Fruit fly (Drosophila melanogaster) whole organism, embryonic: ENCODE results near the gene CG9106.

ENCODE experiments used
- ATbp ChIP-seq: fragments of 200-800 bp; sonication (Bioruptor generic); optimal IDR thresholded peaks from 2 replicates; lab custom pipeline; 2017; ENCODE audit warnings: missing biosample characterization, mild to moderate bottlenecking, missing genetic modification characterization, missing genetic modification reagents
- BEAF-32 ChIP-seq: fragments of 200-800 bp; sonication (Bioruptor generic); optimal IDR thresholded peaks from 3 replicates; lab custom pipeline; 2017; ENCODE audit warnings: missing biosample characterization, missing genetic modification characterization, mild to moderate bottlenecking, moderate library complexity, missing genetic modification reagents
- Blimp-1 ChIP-seq: fragments of 200-800 bp; sonication (Bioruptor generic); optimal IDR thresholded peaks from 3 replicates; lab custom pipeline; 2018; ENCODE audit warnings: missing biosample characterization, missing genetic modification characterization, mild to moderate bottlenecking, moderate library complexity, missing genetic modification reagents
- CG10979 ChIP-seq: fragments of 200-800 bp; sonication (Bioruptor generic); optimal IDR thresholded peaks from 2 replicates; lab custom pipeline; 2018; ENCODE audit warnings: missing biosample characterization, mild to moderate bottlenecking, missing genetic modification characterization, moderate library complexity
- CG11456 ChIP-seq: fragments of 200-800 bp; sonication (Bioruptor generic); IDR thresholded peaks from 3 replicates; pipeline ENCODE4 v1.3.6; 2022; ENCODE audit warnings: missing biosample characterization, missing genetic modification characterization
- CG11696 ChIP-seq: fragments of 200-800 bp; sonication (Bioruptor generic); IDR thresholded peaks from 2 replicates; pipeline ENCODE4 v1.3.6; 2022; ENCODE audit warnings: missing biosample characterization, missing genetic modification characterization
- CG12391 ChIP-seq: fragments of 200-800 bp; sonication (Bioruptor generic); optimal IDR thresholded peaks from 3 replicates; lab custom pipeline; 2018; ENCODE audit warnings: missing biosample characterization, mild to moderate bottlenecking, missing genetic modification characterization, moderate library complexity
- CG13424 ChIP-seq: fragments of 200-800 bp; sonication (Bioruptor generic); optimal IDR thresholded peaks from 2 replicates; lab custom pipeline; 2019; ENCODE audit warnings: missing biosample characterization, mild to moderate bottlenecking, missing genetic modification characterization, moderate library complexity
- CG15601 ChIP-seq: fragments of 200-800 bp; sonication (Bioruptor generic); optimal IDR thresholded peaks from 3 replicates; lab custom pipeline; 2019; ENCODE audit warnings: missing biosample characterization, mild to moderate bottlenecking, missing genetic modification characterization, moderate library complexity
- CG15696 ChIP-seq: fragments of 200-800 bp; sonication (Bioruptor generic); optimal IDR thresholded peaks from 2 replicates; lab custom pipeline; 2019; ENCODE audit warnings: missing biosample characterization, mild to moderate bottlenecking, missing genetic modification characterization, moderate library complexity
- CG17385 ChIP-seq: fragments of 200-800 bp; sonication (Bioruptor generic); optimal IDR thresholded peaks from 3 replicates; lab custom pipeline; 2018; ENCODE audit warnings: missing biosample characterization, mild to moderate bottlenecking, missing genetic modification characterization
- CG17829 ChIP-seq: fragments of 200-800 bp; optimal IDR thresholded peaks from 2 replicates; lab custom pipeline; 2019; ENCODE audit warnings: missing biosample characterization, mild to moderate bottlenecking, missing genetic modification characterization, moderate library complexity
- CG18599 ChIP-seq: fragments of 200-800 bp; sonication (Bioruptor generic); optimal IDR thresholded peaks from 3 replicates; lab custom pipeline; 2017; ENCODE audit warnings: missing biosample characterization, missing genetic modification characterization, mild to moderate bottlenecking, moderate library complexity, missing genetic modification reagents
- CG3281 ChIP-seq: fragments of 200-800 bp; sonication (Bioruptor generic); optimal IDR thresholded peaks from 3 replicates; lab custom pipeline; 2017; ENCODE audit warnings: missing biosample characterization, mild to moderate bottlenecking, missing genetic modification characterization
- CG33213 ChIP-seq: fragments of 200-800 bp; sonication (Bioruptor generic); optimal IDR thresholded peaks from 3 replicates; lab custom pipeline; 2016; ENCODE audit warnings: missing biosample characterization, missing genetic modification characterization
- CG4424 ChIP-seq: fragments of 200-800 bp; sonication (Bioruptor generic); optimal IDR thresholded peaks from 3 replicates; lab custom pipeline; 2016; ENCODE audit warnings: missing biosample characterization, missing genetic modification characterization
- CG4854 ChIP-seq: fragments of 200-800 bp; sonication (Bioruptor generic); optimal IDR thresholded peaks from 2 replicates; lab custom pipeline; 2016; ENCODE audit warnings: missing biosample characterization, missing genetic modification characterization, inconsistent platforms
- CG5953 ChIP-seq: fragments of 200-800 bp; sonication (Bioruptor generic); IDR thresholded peaks from 2 replicates; pipeline ENCODE4 v1.3.6; 2022; ENCODE audit warnings: missing biosample characterization, missing genetic modification characterization
- CG6175 ChIP-seq: fragments of 200-800 bp; sonication (Bioruptor generic); IDR thresholded peaks from 3 replicates; pipeline ENCODE4 v1.3.6; 2022; ENCODE audit warnings: missing biosample characterization, missing genetic modification characterization
- CG6654 ChIP-seq: fragments of 200-800 bp; sonication (Bioruptor generic); optimal IDR thresholded peaks from 2 replicates; lab custom pipeline; 2017; ENCODE audit warnings: missing biosample characterization, mild to moderate bottlenecking, missing genetic modification characterization
- CG6765 ChIP-seq: fragments of 200-800 bp; sonication (Bioruptor generic); optimal IDR thresholded peaks from 3 replicates; lab custom pipeline; 2017; ENCODE audit warnings: missing biosample characterization, mild to moderate bottlenecking, missing genetic modification characterization
- CG8290 ChIP-seq, 3 experiments: fragments of 200-800 bp; sonication (Bioruptor generic); optimal IDR thresholded peaks; 2 replicates each; lab custom pipeline; 2016 to 2019; ENCODE audit warnings: missing biosample characterization in 3 of 3, missing genetic modification characterization in 3 of 3, mild to moderate bottlenecking in 2 of 3, moderate library complexity in 1 of 3
- CG9932 ChIP-seq: fragments of 200-800 bp; sonication (Bioruptor generic); IDR thresholded peaks from 2 replicates; pipeline ENCODE4 v1.3.6; 2022; ENCODE audit warnings: missing biosample characterization, missing genetic modification characterization
- CoRest ChIP-seq: fragments of 200-800 bp; sonication (Bioruptor generic); optimal IDR thresholded peaks from 3 replicates; lab custom pipeline; 2018; ENCODE audit warnings: missing biosample characterization, mild to moderate bottlenecking, missing genetic modification characterization, moderate library complexity
- Gug ChIP-seq: fragments of 200-800 bp; sonication (Bioruptor generic); IDR thresholded peaks from 4 replicates; pipeline ENCODE4 v1.3.6; 2022; ENCODE audit warnings: missing biosample characterization, missing genetic modification characterization
- HLH54F ChIP-seq: fragments of 200-800 bp; sonication (Bioruptor generic); optimal IDR thresholded peaks from 3 replicates; lab custom pipeline; 2016; ENCODE audit warnings: missing biosample characterization, missing genetic modification characterization
- Hey ChIP-seq: fragments of 200-800 bp; sonication (Bioruptor generic); optimal IDR thresholded peaks from 3 replicates; lab custom pipeline; 2018; ENCODE audit warnings: missing biosample characterization, mild to moderate bottlenecking, missing genetic modification characterization
- Hr39 ChIP-seq: fragments of >200 bp; optimal IDR thresholded peaks from 2 replicates; lab custom pipeline; 2017
- Meics ChIP-seq: fragments of 200-800 bp; sonication (Bioruptor generic); optimal IDR thresholded peaks from 2 replicates; lab custom pipeline; 2017; ENCODE audit warnings: missing biosample characterization, mild to moderate bottlenecking, missing genetic modification characterization
- Myb ChIP-seq: fragments of 200-800 bp; sonication (Bioruptor generic); optimal IDR thresholded peaks from 2 replicates; lab custom pipeline; 2016; ENCODE audit warnings: missing biosample characterization, missing genetic modification characterization
- NC2α ChIP-seq: fragments of 200-800 bp; sonication (Bioruptor generic); optimal IDR thresholded peaks from 2 replicates; lab custom pipeline; 2016; ENCODE audit warnings: missing biosample characterization, missing genetic modification characterization
- Nf-YA ChIP-seq: fragments of 200-800 bp; sonication (Bioruptor generic); IDR thresholded peaks from 2 replicates; pipeline ENCODE4 v1.3.6; 2022; ENCODE audit warnings: missing biosample characterization, missing genetic modification characterization
- Ptx1 ChIP-seq: fragments of 200-800 bp; sonication (Bioruptor generic); IDR thresholded peaks from 2 replicates; pipeline ENCODE4 v1.3.6; 2022; ENCODE audit warnings: missing biosample characterization, missing genetic modification characterization
- ase ChIP-seq: fragments of 200-800 bp; sonication (Bioruptor generic); IDR thresholded peaks from 3 replicates; pipeline ENCODE4 v1.3.6; 2022; ENCODE audit warnings: missing biosample characterization, missing genetic modification characterization
- bbx ChIP-seq: fragments of 200-800 bp; sonication (Bioruptor generic); IDR thresholded peaks from 2 replicates; pipeline ENCODE4 v1.3.6; 2022; ENCODE audit warnings: missing biosample characterization, missing genetic modification characterization; ENCODE audit not compliant: partially characterized antibody
- dysf ChIP-seq: fragments of 200-800 bp; sonication (Bioruptor generic); IDR thresholded peaks from 3 replicates; pipeline ENCODE4 v1.3.6; 2022; ENCODE audit warnings: missing biosample characterization, missing genetic modification characterization
- fd3F ChIP-seq: fragments of 200-800 bp; sonication (Bioruptor generic); optimal IDR thresholded peaks from 2 replicates; lab custom pipeline; 2018; ENCODE audit warnings: missing biosample characterization, mild to moderate bottlenecking, missing genetic modification characterization, moderate library complexity
- ftz-f1 ChIP-seq: fragments of 200-800 bp; sonication (Bioruptor generic); optimal IDR thresholded peaks from 2 replicates; lab custom pipeline; 2016; ENCODE audit warnings: missing biosample characterization, missing genetic modification characterization
- gcm2 ChIP-seq: fragments of 200-800 bp; sonication (Bioruptor generic); optimal IDR thresholded peaks from 2 replicates; lab custom pipeline; 2016; ENCODE audit warnings: missing biosample characterization, missing genetic modification characterization
- gem ChIP-seq: fragments of 200-800 bp; sonication (Bioruptor generic); optimal IDR thresholded peaks from 2 replicates; lab custom pipeline; 2019; ENCODE audit warnings: missing biosample characterization, mild to moderate bottlenecking, missing genetic modification characterization, moderate library complexity
- insv ChIP-seq, 2 experiments: fragments of 200-800 bp; sonication (Bioruptor generic); optimal IDR thresholded peaks; 3 replicates each; lab custom pipeline; 2016 to 2018; ENCODE audit warnings: missing biosample characterization in 2 of 2, missing genetic modification characterization in 2 of 2
- inv ChIP-seq: fragments of 200-800 bp; sonication (Bioruptor generic); IDR thresholded peaks from 2 replicates; pipeline ENCODE4 v1.3.6; 2022; ENCODE audit warnings: missing biosample characterization, missing genetic modification characterization; ENCODE audit not compliant: partially characterized antibody
- odd ChIP-seq: fragments of 200-800 bp; sonication (Bioruptor generic); optimal IDR thresholded peaks from 2 replicates; lab custom pipeline; 2017; ENCODE audit warnings: missing biosample characterization, mild to moderate bottlenecking, missing genetic modification characterization
- p53 ChIP-seq: fragments of 200-800 bp; sonication (Bioruptor generic); optimal IDR thresholded peaks from 2 replicates; lab custom pipeline; 2016; ENCODE audit warnings: missing biosample characterization, missing genetic modification characterization
- schlank ChIP-seq: fragments of 200-800 bp; sonication (Bioruptor generic); optimal IDR thresholded peaks from 2 replicates; lab custom pipeline; 2018; ENCODE audit warnings: missing biosample characterization, mild to moderate bottlenecking, missing genetic modification characterization
- sens-2 ChIP-seq: fragments of 200-800 bp; sonication (Bioruptor generic); IDR thresholded peaks from 2 replicates; pipeline ENCODE4 v1.3.6; 2022; ENCODE audit warnings: missing biosample characterization, missing genetic modification characterization
- sima ChIP-seq: fragments of 200-800 bp; sonication (Bioruptor generic); optimal IDR thresholded peaks from 2 replicates; lab custom pipeline; 2016; ENCODE audit warnings: missing biosample characterization, missing genetic modification characterization
- tin ChIP-seq: fragments of 200-800 bp; sonication (Bioruptor generic); optimal IDR thresholded peaks from 3 replicates; lab custom pipeline; 2016; ENCODE audit warnings: missing biosample characterization, missing genetic modification characterization
- tna ChIP-seq: fragments of 200-800 bp; sonication (Bioruptor generic); IDR thresholded peaks from 2 replicates; pipeline ENCODE4 v1.3.6; 2022; ENCODE audit warnings: missing biosample characterization, missing genetic modification characterization; ENCODE audit not compliant: partially characterized antibody

CG9106 gene

DNA sequence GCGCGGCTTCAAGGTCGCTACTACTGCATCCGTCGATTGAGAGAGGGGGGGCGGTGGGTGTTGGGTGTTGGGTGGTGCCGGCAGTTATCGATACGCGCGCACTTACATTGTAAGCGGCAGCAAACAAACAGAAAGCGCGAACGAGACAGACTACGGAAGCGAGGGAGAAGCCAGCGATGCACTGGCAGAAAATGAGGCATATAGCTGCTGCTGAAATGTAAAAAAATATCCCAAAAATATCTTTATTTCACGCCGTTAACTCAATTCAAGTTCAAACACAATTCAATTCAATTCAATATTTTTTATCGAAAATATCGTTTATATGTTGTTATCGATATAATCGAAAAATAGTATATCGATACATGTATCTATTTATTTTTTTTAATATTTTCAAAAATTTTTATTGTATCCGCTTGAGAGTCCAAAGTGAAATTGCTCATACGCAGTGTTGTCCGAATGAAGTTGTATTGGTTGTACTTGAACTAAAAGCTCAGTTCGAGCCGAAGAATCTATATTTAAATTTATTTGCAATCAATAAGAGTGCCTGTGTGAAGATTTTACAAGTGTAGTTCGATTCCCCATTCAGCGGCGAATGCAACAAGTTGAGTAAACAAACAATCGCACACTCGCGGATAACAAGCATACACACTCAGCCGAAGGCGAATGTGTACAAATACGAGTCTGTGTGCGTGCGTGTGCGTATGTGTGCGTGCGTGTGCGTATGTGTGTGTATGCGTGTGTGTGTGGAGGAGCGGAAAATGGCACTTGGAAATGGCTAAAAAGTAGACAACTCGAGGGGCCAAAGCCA, 40.1 kb upstream of the CG9106 start (continued):
- TF ChIP-seq BEAF-32 (GFP tag; lab: Kevin White, UChicago) (no peak), CG10979 (tag; lab: Kevin White, UChicago) (peak; percentile 18), fd3F (GFP tag; lab: Kevin White, UChicago) (no peak), sens-2 (GFP tag; lab: Robert Waterston, UW) (no peak), CG6175 (GFP tag; lab: Robert Waterston, UW) (no peak), insv (GFP tag; optimal IDR thresholded peaks at IDR 0.05; lab: Kevin White, UChicago) (no peak), ftz-f1 (GFP tag; lab: Kevin White, UChicago) (no peak), CoRest (tag; lab: Kevin White, UChicago) (peak; percentile 54), Blimp-1 (GFP tag; lab: Kevin White, UChicago) (peak; percentile 3), dysf (GFP tag; lab: Robert Waterston, UW) (0 out of 3 replicates have a peak, but pooled peaks have one; percentile 21), CG4424 (GFP tag; lab: Kevin White, UChicago) (peak; percentile 4), CG5953 (GFP tag; lab: Robert Waterston, UW) (no peak), gcm2 (GFP tag; lab: Kevin White, UChicago) (no peak), tin (GFP tag; lab: Kevin White, UChicago) (no peak), Nf-YA (GFP tag; lab: Robert Waterston, UW) (no peak), CG17385 (GFP tag; lab: Kevin White, UChicago) (peak; percentile 4), CG13424 (tag; lab: Kevin White, UChicago) (peak; percentile 31), schlank (no peak), CG6765 (GFP tag; lab: Kevin White, UChicago) (no peak), Hr39 (lab: Kevin White, UChicago) (peak; percentile 99), bbx (GFP tag; lab: Robert Waterston, UW) (no peak), Meics (GFP tag; lab: Kevin White, UChicago) (peak; percentile 13), CG4854 (GFP tag; lab: Kevin White, UChicago) (no peak), CG15696 (no peak), CG18599 (GFP tag; lab: Kevin White, UChicago) (no peak), sima (GFP tag; lab: Kevin White, UChicago) (no peak), CG8290 (GFP tag; optimal IDR thresholded peaks at IDR 0.05; lab: Kevin White, UChicago) (no peak), CG8290 (tag; optimal IDR thresholded peaks at IDR 0.05; lab: Kevin White, UChicago) (no peak), Gug (GFP tag; lab: Robert Waterston, UW) (0 out of 4 replicates have a peak, but pooled peaks have one; percentile 10), CG17829 (tag; lab: Kevin White, UChicago) (peak; percentile 1), NC2α (GFP tag; lab: Kevin White, UChicago) (no peak), gem (tag; lab: Kevin White, UChicago) (peak; percentile 60), tna (no peak), HLH54F (GFP tag; lab: Kevin White, UChicago) (no peak), CG11696 (GFP tag; lab: Robert Waterston, UW) (no peak), ATbp (GFP tag; lab: Kevin White, UChicago) (peak; percentile 14), odd (GFP tag; lab: Kevin White, UChicago) (peak; percentile 37), CG15601 (tag; lab: Kevin White, UChicago) (no peak), p53 (GFP tag; lab: Kevin White, UChicago) (no peak), CG11456 (GFP tag; lab: Robert Waterston, UW) (no peak), CG12391 (tag; lab: Kevin White, UChicago) (peak; percentile 29), CG33213 (GFP tag; lab: Kevin White, UChicago) (no peak), Hey (tag; lab: Kevin White, UChicago) (no peak), ase (no peak), inv (GFP tag; lab: Robert Waterston, UW) (no peak), Myb (no peak), CG9932 (GFP tag; lab: Robert Waterston, UW) (no peak), Ptx1 (GFP tag; lab: Robert Waterston, UW) (0 out of 2 replicates have a peak, but pooled peaks have one; percentile 19), CG6654 (GFP tag; lab: Kevin White, UChicago) (no peak), CG3281 (GFP tag; lab: Kevin White, UChicago) (no peak)
